Fruit fly (Drosophila melanogaster) whole organism, wandering third instar larva: ENCODE measurements around the gene CG3841.
A peak's percentile ranks its signal among the peaks of the same experiment; 100 is the strongest.

Source experiments
- Abd-B ChIP-seq: fragments of >200 bp; optimal IDR thresholded peaks from 2 replicates; lab custom pipeline; 2017; ENCODE audit warnings: missing biosample characterization, missing genetic modification characterization
- CG32264 ChIP-seq: fragments of 200-800 bp; sonication (Bioruptor generic); optimal IDR thresholded peaks from 2 replicates; lab custom pipeline; 2016; ENCODE audit warnings: missing biosample characterization, missing genetic modification characterization
- CG9705 ChIP-seq: fragments of 200-800 bp; sonication (Bioruptor generic); optimal IDR thresholded peaks from 2 replicates; lab custom pipeline; 2018; ENCODE audit warnings: missing biosample characterization, mild to moderate bottlenecking, missing genetic modification characterization
- CrebA ChIP-seq: fragments of 200-800 bp; sonication (Bioruptor generic); optimal IDR thresholded peaks from 2 replicates; lab custom pipeline; 2016; ENCODE audit warnings: missing biosample characterization, mild to moderate bottlenecking, missing genetic modification characterization, borderline replicate concordance
- Dfd ChIP-seq: fragments of >200 bp; optimal IDR thresholded peaks from 2 replicates; lab custom pipeline; 2017; ENCODE audit warnings: missing biosample characterization, missing genetic modification characterization
- Dif ChIP-seq: fragments of 200-275, 200-300 bp; sonication (Bioruptor generic); optimal IDR thresholded peaks from 2 replicates; lab custom pipeline; 2018; ENCODE audit warnings: missing biosample characterization, missing genetic modification characterization; ENCODE audit not compliant: partially characterized antibody
- GATAd ChIP-seq: sonication (Bioruptor generic); optimal IDR thresholded peaks from 2 replicates; lab custom pipeline; 2016; ENCODE audit warnings: missing biosample characterization, missing genetic modification characterization
- HLH106 ChIP-seq: fragments of 200-800 bp; optimal IDR thresholded peaks from 3 replicates; lab custom pipeline; 2019; ENCODE audit warnings: missing biosample characterization, mild to moderate bottlenecking, missing genetic modification characterization, moderate library complexity
- Hnf4 ChIP-seq: fragments of 200-800 bp; sonication (Bioruptor generic); optimal IDR thresholded peaks from 2 replicates; lab custom pipeline; 2016; ENCODE audit warnings: missing biosample characterization, mild to moderate bottlenecking, missing genetic modification characterization
- Hr78 ChIP-seq: fragments of >200 bp; optimal IDR thresholded peaks from 2 replicates; lab custom pipeline; 2017; ENCODE audit warnings: missing biosample characterization, missing genetic modification characterization
- Hr83 ChIP-seq: fragments of 200-300 bp; sonication (Bioruptor generic); optimal IDR thresholded peaks from 2 replicates; lab custom pipeline; 2016; ENCODE audit warnings: missing biosample characterization, mild to moderate bottlenecking, missing genetic modification characterization, moderate library complexity; ENCODE audit not compliant: poor library complexity, severe bottlenecking
- Jra ChIP-seq: sonication (Bioruptor generic); optimal IDR thresholded peaks from 2 replicates; lab custom pipeline; 2016; ENCODE audit warnings: missing biosample characterization, missing genetic modification characterization
- Mio ChIP-seq: sonication (Bioruptor generic); optimal IDR thresholded peaks from 2 replicates; lab custom pipeline; 2016; ENCODE audit warnings: missing biosample characterization, missing genetic modification characterization
- Myc ChIP-seq: fragments of >200 bp; optimal IDR thresholded peaks from 2 replicates; lab custom pipeline; 2017
- N ChIP-seq: fragments of >200 bp; optimal IDR thresholded peaks from 2 replicates; lab custom pipeline; 2018; ENCODE audit warnings: missing biosample characterization, missing external identifiers, missing genetic modification characterization
- OdsH ChIP-seq: fragments of 200-800 bp; sonication (Bioruptor generic); optimal IDR thresholded peaks from 2 replicates; lab custom pipeline; 2016; ENCODE audit warnings: missing biosample characterization, mild to moderate bottlenecking, missing genetic modification characterization
- Rel ChIP-seq, 2 experiments: fragments of 200-800 bp; sonication (Bioruptor generic) in 1 of 2; optimal IDR thresholded peaks; 2 replicates in 1 of 2; 3 replicates in 1 of 2; lab custom pipeline; 2016 to 2019; ENCODE audit warnings: mild to moderate bottlenecking in 2 of 2, missing biosample characterization in 2 of 2, missing genetic modification characterization in 2 of 2, moderate library complexity in 1 of 2
- Sp1 ChIP-seq: fragments of 200-800 bp; sonication (Bioruptor generic); optimal IDR thresholded peaks from 3 replicates; lab custom pipeline; 2019; ENCODE audit warnings: missing biosample characterization, mild to moderate bottlenecking, missing genetic modification characterization, moderate library complexity
- Vsx2 ChIP-seq: fragments of 200-300, 225-300 bp; sonication (Bioruptor generic); optimal IDR thresholded peaks from 2 replicates; lab custom pipeline; 2018; ENCODE audit warnings: missing biosample characterization, missing genetic modification characterization; ENCODE audit not compliant: partially characterized antibody
- br ChIP-seq: fragments of 200-800 bp; sonication (Bioruptor generic); optimal IDR thresholded peaks from 2 replicates; lab custom pipeline; 2016; ENCODE audit warnings: missing biosample characterization, missing genetic modification characterization
- brk ChIP-seq: fragments of 200-800 bp; sonication (Bioruptor generic); optimal IDR thresholded peaks from 2 replicates; lab custom pipeline; 2016; ENCODE audit warnings: missing biosample characterization, mild to moderate bottlenecking, missing genetic modification characterization
- dl ChIP-seq, 2 experiments: fragments of 175-275, 200-275 bp in 1 of 2; fragments of 200-275 bp in 1 of 2; sonication (Bioruptor generic); optimal IDR thresholded peaks; lab custom pipeline; 2018; ENCODE audit warnings: mild to moderate bottlenecking in 2 of 2, missing biosample characterization in 2 of 2, missing genetic modification characterization in 2 of 2, moderate library complexity in 2 of 2; ENCODE audit not compliant: partially characterized antibody in 2 of 2, insufficient read depth in 1 of 2
- dmrt93B ChIP-seq: fragments of 200-800 bp; sonication (Bioruptor generic); optimal IDR thresholded peaks from 2 replicates; lab custom pipeline; 2018; ENCODE audit warnings: missing biosample characterization, mild to moderate bottlenecking, missing genetic modification characterization
- dsf ChIP-seq: sonication (Bioruptor generic); optimal IDR thresholded peaks from 2 replicates; lab custom pipeline; 2016; ENCODE audit warnings: missing biosample characterization, missing genetic modification characterization, borderline replicate concordance
- ey ChIP-seq: fragments of 200-800 bp; sonication (Bioruptor generic); optimal IDR thresholded peaks from 2 replicates; lab custom pipeline; 2016; ENCODE audit warnings: missing biosample characterization, missing genetic modification characterization
- foxo ChIP-seq, 2 experiments: fragments of 200-800 bp; sonication (Bioruptor generic); optimal IDR thresholded peaks; 2 replicates in 1 of 2; 3 replicates in 1 of 2; lab custom pipeline; 2016 to 2017; ENCODE audit warnings: missing biosample characterization in 2 of 2, missing genetic modification characterization in 2 of 2
- fru ChIP-seq: fragments of 200-800 bp; sonication (Bioruptor generic); optimal IDR thresholded peaks from 3 replicates; lab custom pipeline; 2016; ENCODE audit warnings: missing biosample characterization, mild to moderate bottlenecking, missing genetic modification characterization
- h ChIP-seq: fragments of 200-800 bp; sonication (Bioruptor generic); optimal IDR thresholded peaks from 3 replicates; lab custom pipeline; 2016; ENCODE audit warnings: missing biosample characterization, mild to moderate bottlenecking, missing genetic modification characterization
- jim ChIP-seq: fragments of 175-275, 200-325 bp; sonication (Bioruptor generic); optimal IDR thresholded peaks from 2 replicates; lab custom pipeline; 2016; ENCODE audit warnings: missing biosample characterization, mild to moderate bottlenecking, missing genetic modification characterization
- lola ChIP-seq: fragments of >200 bp; optimal IDR thresholded peaks from 2 replicates; lab custom pipeline; 2017; ENCODE audit warnings: missing biosample characterization, missing genetic modification characterization
- pan ChIP-seq: fragments of >200 bp; optimal IDR thresholded peaks from 2 replicates; lab custom pipeline; 2017
- psq ChIP-seq: fragments of 200-800 bp; sonication (Bioruptor generic); optimal IDR thresholded peaks from 3 replicates; lab custom pipeline; 2017; ENCODE audit warnings: missing biosample characterization, mild to moderate bottlenecking, missing genetic modification characterization, moderate library complexity
- rgr ChIP-seq: fragments of 200-800 bp; sonication (Bioruptor generic); optimal IDR thresholded peaks from 3 replicates; lab custom pipeline; 2016; ENCODE audit warnings: missing biosample characterization, mild to moderate bottlenecking, missing genetic modification characterization
- sage ChIP-seq: fragments of 200-800 bp; sonication (Bioruptor generic); optimal IDR thresholded peaks from 2 replicates; lab custom pipeline; 2016; ENCODE audit warnings: missing biosample characterization, mild to moderate bottlenecking, missing genetic modification characterization
- sv ChIP-seq: fragments of 200-800 bp; sonication (Bioruptor generic); optimal IDR thresholded peaks from 3 replicates; lab custom pipeline; 2016; ENCODE audit warnings: missing biosample characterization, missing genetic modification characterization
- tai ChIP-seq: sonication (Bioruptor generic); optimal IDR thresholded peaks from 2 replicates; lab custom pipeline; 2016; ENCODE audit warnings: missing biosample characterization, missing genetic modification characterization
- usp ChIP-seq: fragments of >200 bp; optimal IDR thresholded peaks from 2 replicates; lab custom pipeline; 2017; ENCODE audit warnings: missing biosample characterization, missing genetic modification characterization
- woc ChIP-seq: sonication (Bioruptor generic); optimal IDR thresholded peaks from 2 replicates; lab custom pipeline; 2016; ENCODE audit warnings: missing biosample characterization, mild to moderate bottlenecking, missing genetic modification characterization

CG3841 gene

dm6 chr2L:9614674-9615258, 25.5 kb downstream of the CG3841 start:
- TF ChIP-seq Hr83 (GFP tag; lab: Kevin White, UChicago) = no peak
- TF ChIP-seq Rel (GFP tag; optimal IDR thresholded peaks at IDR 0.05; lab: Kevin White, UChicago) = no peak
- TF ChIP-seq Rel (tag; optimal IDR thresholded peaks at IDR 0.05; lab: Kevin White, UChicago) = peak; percentile 99
- no peak for TF ChIP-seq tai (GFP tag; lab: Kevin White, UChicago)
- no peak for TF ChIP-seq jim (GFP tag; lab: Kevin White, UChicago)
- no peak for TF ChIP-seq sage (GFP tag; lab: Kevin White, UChicago)
- TF ChIP-seq HLH106 (tag; lab: Kevin White, UChicago) = no peak
- TF ChIP-seq, all 38 proteins: peak for 1

- TF ChIP-seq usp (GFP tag; lab: Kevin White, UChicago) = no peak
Observed at dm6 chr2L:9615561-9615960, 26.3 kb downstream of the CG3841 start.

dm6 chr2L:9615983-9616519, 26.8 kb downstream of the CG3841 start, which contains the start of gene GlcAT-S:
Gene GlcAT-S (plus strand): TSS chr2L:9616469.
- no peak for TF ChIP-seq Jra (GFP tag; lab: Kevin White, UChicago)
- no peak for TF ChIP-seq Rel (GFP tag; optimal IDR thresholded peaks at IDR 0.05; lab: Kevin White, UChicago)
- peak; percentile 63 for TF ChIP-seq Rel (tag; optimal IDR thresholded peaks at IDR 0.05; lab: Kevin White, UChicago)

- peak; percentile 33 for TF ChIP-seq sv
- no peak for TF ChIP-seq dl (GFP tag; optimal IDR thresholded peaks at IDR 0.05; lab: Kevin White, UChicago; ENCODE audit: insufficient read depth in 1 of 2, partially characterized antibody in 2 of 2)
- no peak for TF ChIP-seq CG9705
- TF ChIP-seq psq (GFP tag; lab: Kevin White, UChicago) = no peak
- no peak for TF ChIP-seq ey (GFP tag; lab: Kevin White, UChicago)
- no peak for TF ChIP-seq Hr78
- TF ChIP-seq HLH106 (tag; lab: Kevin White, UChicago) = no peak
- no peak for TF ChIP-seq Myc
- no peak for TF ChIP-seq Rel (GFP tag; optimal IDR thresholded peaks at IDR 0.05; lab: Kevin White, UChicago)
- TF ChIP-seq Rel (tag; optimal IDR thresholded peaks at IDR 0.05; lab: Kevin White, UChicago) = peak; percentile 41
- TF ChIP-seq brk = no peak
- no peak for TF ChIP-seq CG32264 (GFP tag; lab: Kevin White, UChicago)
- TF ChIP-seq woc = no peak
- TF ChIP-seq OdsH = peak; percentile 8
- peak; percentile 82 for TF ChIP-seq jim (GFP tag; lab: Kevin White, UChicago)
- peak; percentile 42 for TF ChIP-seq Dif (GFP tag; lab: Kevin White, UChicago)
- TF ChIP-seq br (GFP tag; lab: Kevin White, UChicago) = peak; percentile 42
- no peak for TF ChIP-seq N
- no peak for TF ChIP-seq CrebA
- TF ChIP-seq tai (GFP tag; lab: Kevin White, UChicago) = no peak
- TF ChIP-seq dsf (GFP tag; lab: Kevin White, UChicago) = no peak
- TF ChIP-seq rgr (GFP tag; lab: Kevin White, UChicago) = peak; percentile 62
- peak in 1 of 2 experiments; percentile 26 for TF ChIP-seq foxo (GFP tag; optimal IDR thresholded peaks at IDR 0.05; lab: Kevin White, UChicago)
- TF ChIP-seq Hr83 (GFP tag; lab: Kevin White, UChicago) = peak; percentile 76
- peak; percentile 69 for TF ChIP-seq Hnf4
- peak; percentile 38 for TF ChIP-seq fru
- no peak for TF ChIP-seq pan (lab: Kevin White, UChicago)
- no peak for TF ChIP-seq dmrt93B (GFP tag; lab: Kevin White, UChicago)
- no peak for TF ChIP-seq usp (GFP tag; lab: Kevin White, UChicago)
- no peak for TF ChIP-seq GATAd
- TF ChIP-seq Sp1 (GFP tag; lab: Kevin White, UChicago) = peak; percentile 26
- TF ChIP-seq Mio (GFP tag; lab: Kevin White, UChicago) = no peak
- no peak for TF ChIP-seq sage (GFP tag; lab: Kevin White, UChicago)
- TF ChIP-seq Vsx2 (GFP tag; lab: Kevin White, UChicago) = peak; percentile 60
- TF ChIP-seq Jra (GFP tag; lab: Kevin White, UChicago) = peak; percentile 76
- no peak for TF ChIP-seq Dfd
- TF ChIP-seq h (GFP tag; lab: Kevin White, UChicago) = peak; percentile 8
- TF ChIP-seq lola = no peak
- TF ChIP-seq Abd-B = no peak
Observed at dm6 chr2L:9616654-9617053, 27.4 kb downstream of the CG3841 start.
